Fruit fly (Drosophila melanogaster): ENCODE measurements around the gene CG44325.
A peak's percentile ranks its signal among the peaks of the same experiment; 100 is the strongest.

The CG44325 gene

DNA sequence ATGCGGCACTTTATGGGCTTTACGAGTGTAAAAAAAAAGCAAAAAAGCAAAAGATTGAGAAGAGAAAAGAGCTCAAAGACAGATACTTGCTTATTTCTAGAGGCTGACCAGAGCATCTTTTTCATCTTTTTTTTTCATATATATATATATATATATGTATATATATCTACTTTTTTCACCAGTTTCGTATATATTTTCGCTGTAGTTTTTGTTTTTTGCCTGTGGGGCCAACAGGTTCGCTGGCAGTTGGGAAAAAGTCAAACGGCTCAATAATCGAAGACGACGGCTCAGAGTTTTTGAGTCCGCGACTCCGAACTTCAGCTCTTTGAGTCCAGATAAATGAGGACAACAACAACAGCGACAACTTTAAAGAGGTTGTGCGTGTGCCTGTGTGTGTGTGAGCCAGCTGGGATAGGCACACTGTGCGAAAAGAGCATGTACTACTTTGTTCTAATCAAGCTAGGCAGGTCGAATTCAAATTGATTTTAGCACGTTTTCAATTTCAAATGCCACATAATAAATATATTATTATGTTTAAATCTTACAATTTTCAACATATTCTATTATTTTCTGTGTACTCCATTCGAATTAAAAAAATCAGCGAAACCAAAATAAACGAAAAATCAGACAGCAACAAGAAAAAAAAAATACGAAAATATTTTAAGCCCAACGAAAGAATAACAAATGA, 11.4 kb downstream of the CG44325 start (continued):
- no peak for TF ChIP-seq corto (GFP tag; optimal IDR thresholded peaks at IDR 0.05)
- TF ChIP-seq gsb (GFP tag; IDR thresholded peaks at IDR 0.05), result no peak
- no peak for TF ChIP-seq CG4617 (GFP tag; optimal IDR thresholded peaks at IDR 0.05; ENCODE audit: borderline replicate concordance)
- TF ChIP-seq CG30403 (GFP tag; optimal IDR thresholded peaks at IDR 0.05), result peak; percentile 27
- TF ChIP-seq zfh1 (GFP tag; IDR thresholded peaks at IDR 0.05), result 0 out of 3 replicates have a peak, but pooled peaks have one; percentile 21
- peak; percentile 6 for TF ChIP-seq NfI (GFP tag; optimal IDR thresholded peaks at IDR 0.05)
- TF ChIP-seq dm (GFP tag; optimal IDR thresholded peaks at IDR 0.05), result no peak
- peak; percentile 44 to 47 for TF ChIP-seq bsh (GFP tag; optimal IDR thresholded peaks at IDR 0.05)
- no peak for TF ChIP-seq nerfin-1 (tag; optimal IDR thresholded peaks at IDR 0.05)
- no peak for TF ChIP-seq CG3995 (GFP tag; optimal IDR thresholded peaks at IDR 0.05)
- no peak for TF ChIP-seq insv (GFP tag; optimal IDR thresholded peaks at IDR 0.05)
- no peak for TF ChIP-seq Dref (GFP tag; IDR thresholded peaks at IDR 0.05)
- no peak for TF ChIP-seq tll (GFP tag; optimal IDR thresholded peaks at IDR 0.05)
- TF ChIP-seq CG12391 (tag; optimal IDR thresholded peaks at IDR 0.05), result peak; percentile 11
- no peak for TF ChIP-seq CG11093 (GFP tag; IDR thresholded peaks at IDR 0.05)
- TF ChIP-seq bcd (GFP tag; optimal IDR thresholded peaks at IDR 0.05), result peak; percentile 3
- TF ChIP-seq wdn (GFP tag; IDR thresholded peaks at IDR 0.05), result no peak
- no peak for TF ChIP-seq BtbVII (GFP tag; optimal IDR thresholded peaks at IDR 0.05)
- 0 out of 2 replicates have a peak, but pooled peaks have one; percentile 20 for TF ChIP-seq CG31441 (GFP tag; IDR thresholded peaks at IDR 0.05)
- no peak for TF ChIP-seq trem (tag; optimal IDR thresholded peaks at IDR 0.05)
- no peak for TF ChIP-seq Scr (GFP tag; IDR thresholded peaks at IDR 0.05; ENCODE audit: partially characterized antibody)
- peak; percentile 31 for TF ChIP-seq ind (GFP tag; optimal IDR thresholded peaks at IDR 0.05)
- TF ChIP-seq CG8388 (GFP tag; optimal IDR thresholded peaks at IDR 0.05), result no peak
- no peak for TF ChIP-seq Elba2 (GFP tag; optimal IDR thresholded peaks at IDR 0.05)
- TF ChIP-seq HHEX (GFP tag; optimal IDR thresholded peaks at IDR 0.05), result peak; percentile 18
- no peak for TF ChIP-seq CG6689 (GFP tag; IDR thresholded peaks at IDR 0.05)
- TF ChIP-seq Rx (GFP tag; IDR thresholded peaks at IDR 0.05), result no peak
- no peak for TF ChIP-seq CG17361 (GFP tag; IDR thresholded peaks at IDR 0.05)
- no peak for TF ChIP-seq CG15073 (GFP tag; optimal IDR thresholded peaks at IDR 0.05)
- TF ChIP-seq tgo (GFP tag; IDR thresholded peaks at IDR 0.05), result peak; percentile 45; the same call in 1 of the 3 replicates
- TF ChIP-seq Aef1 (GFP tag; IDR thresholded peaks at IDR 0.05), result peak; percentile 41; the same call in 2 of the 3 replicates
- TF ChIP-seq CG8290 (GFP tag; optimal IDR thresholded peaks at IDR 0.05), result no peak
- peak in 1 of 2 experiments; percentile 3 for TF ChIP-seq CG8290 (tag; optimal IDR thresholded peaks at IDR 0.05)
- TF ChIP-seq stwl (tag; optimal IDR thresholded peaks at IDR 0.05), result no peak
- TF ChIP-seq CG2120 (GFP tag; optimal IDR thresholded peaks at IDR 0.05), result peak; percentile 19
- TF ChIP-seq D19B (GFP tag; optimal IDR thresholded peaks at IDR 0.05), result no peak
- TF ChIP-seq Ptx1 (GFP tag; IDR thresholded peaks at IDR 0.05), result peak; percentile 61
- peak; percentile 47; the same call in 1 of the 2 replicates for TF ChIP-seq CG14441 (GFP tag; IDR thresholded peaks at IDR 0.05)
- TF ChIP-seq zfh2 (GFP tag; optimal IDR thresholded peaks at IDR 0.05), result no peak
- peak; percentile 56 for TF ChIP-seq CG32532 (GFP tag; IDR thresholded peaks at IDR 0.05)
- TF ChIP-seq Med (GFP tag), result peak; percentile 43
- TF ChIP-seq nom (GFP tag; optimal IDR thresholded peaks at IDR 0.05), result peak; percentile 63
- TF ChIP-seq CG17385 (GFP tag; optimal IDR thresholded peaks at IDR 0.05), result peak; percentile 35
- peak; percentile 57 for TF ChIP-seq sisA (GFP tag; IDR thresholded peaks at IDR 0.05)
- peak; percentile 58 for TF ChIP-seq Rfx (GFP tag; IDR thresholded peaks at IDR 0.05)
- TF ChIP-seq cad (GFP tag; optimal IDR thresholded peaks at IDR 0.05), result no peak
- no peak for TF ChIP-seq prd (optimal IDR thresholded peaks at IDR 0.05)
- peak; percentile 54; the same call in 2 of the 3 replicates for TF ChIP-seq prd (GFP tag; IDR thresholded peaks at IDR 0.05)
- TF ChIP-seq CG17328 (GFP tag; IDR thresholded peaks at IDR 0.05), result peak; percentile 36; the same call in 1 of the 2 replicates
- no peak for TF ChIP-seq CG1792 (GFP tag; optimal IDR thresholded peaks at IDR 0.05)
- peak; percentile 32; the same call in 1 of the 2 replicates for TF ChIP-seq vvl (GFP tag; IDR thresholded peaks at IDR 0.05)

All from whole organism, embryonic.